Fruit fly (Drosophila melanogaster) whole organism, wandering third instar larva: ENCODE data around the gene CG3568.

Experiments
- CG32264 ChIP-seq: fragments of 200-800 bp; sonication (Bioruptor generic); optimal IDR thresholded peaks from 2 replicates; lab custom pipeline; 2016; ENCODE audit warnings: missing biosample characterization, missing genetic modification characterization
- CG9705 ChIP-seq: fragments of 200-800 bp; sonication (Bioruptor generic); optimal IDR thresholded peaks from 2 replicates; lab custom pipeline; 2018; ENCODE audit warnings: missing biosample characterization, mild to moderate bottlenecking, missing genetic modification characterization
- Dfd ChIP-seq: fragments of >200 bp; optimal IDR thresholded peaks from 2 replicates; lab custom pipeline; 2017; ENCODE audit warnings: missing biosample characterization, missing genetic modification characterization
- Dif ChIP-seq: fragments of 200-275, 200-300 bp; sonication (Bioruptor generic); optimal IDR thresholded peaks from 2 replicates; lab custom pipeline; 2018; ENCODE audit warnings: missing biosample characterization, missing genetic modification characterization; ENCODE audit not compliant: partially characterized antibody
- Hnf4 ChIP-seq: fragments of 200-800 bp; sonication (Bioruptor generic); optimal IDR thresholded peaks from 2 replicates; lab custom pipeline; 2016; ENCODE audit warnings: missing biosample characterization, mild to moderate bottlenecking, missing genetic modification characterization
- Hr83 ChIP-seq: fragments of 200-300 bp; sonication (Bioruptor generic); optimal IDR thresholded peaks from 2 replicates; lab custom pipeline; 2016; ENCODE audit warnings: missing biosample characterization, mild to moderate bottlenecking, missing genetic modification characterization, moderate library complexity; ENCODE audit not compliant: poor library complexity, severe bottlenecking
- Jra ChIP-seq: sonication (Bioruptor generic); optimal IDR thresholded peaks from 2 replicates; lab custom pipeline; 2016; ENCODE audit warnings: missing biosample characterization, missing genetic modification characterization
- Mio ChIP-seq: sonication (Bioruptor generic); optimal IDR thresholded peaks from 2 replicates; lab custom pipeline; 2016; ENCODE audit warnings: missing biosample characterization, missing genetic modification characterization
- Myc ChIP-seq: fragments of >200 bp; optimal IDR thresholded peaks from 2 replicates; lab custom pipeline; 2017
- N ChIP-seq: fragments of >200 bp; optimal IDR thresholded peaks from 2 replicates; lab custom pipeline; 2018; ENCODE audit warnings: missing biosample characterization, missing external identifiers, missing genetic modification characterization
- OdsH ChIP-seq: fragments of 200-800 bp; sonication (Bioruptor generic); optimal IDR thresholded peaks from 2 replicates; lab custom pipeline; 2016; ENCODE audit warnings: missing biosample characterization, mild to moderate bottlenecking, missing genetic modification characterization
- Rel ChIP-seq, 2 experiments: fragments of 200-800 bp; sonication (Bioruptor generic) in 1 of 2; optimal IDR thresholded peaks; 2 replicates in 1 of 2; 3 replicates in 1 of 2; lab custom pipeline; 2016 to 2019; ENCODE audit warnings: mild to moderate bottlenecking in 2 of 2, missing biosample characterization in 2 of 2, missing genetic modification characterization in 2 of 2, moderate library complexity in 1 of 2
- Sp1 ChIP-seq: fragments of 200-800 bp; sonication (Bioruptor generic); optimal IDR thresholded peaks from 3 replicates; lab custom pipeline; 2019; ENCODE audit warnings: missing biosample characterization, mild to moderate bottlenecking, missing genetic modification characterization, moderate library complexity
- Vsx2 ChIP-seq: fragments of 200-300, 225-300 bp; sonication (Bioruptor generic); optimal IDR thresholded peaks from 2 replicates; lab custom pipeline; 2018; ENCODE audit warnings: missing biosample characterization, missing genetic modification characterization; ENCODE audit not compliant: partially characterized antibody
- br ChIP-seq: fragments of 200-800 bp; sonication (Bioruptor generic); optimal IDR thresholded peaks from 2 replicates; lab custom pipeline; 2016; ENCODE audit warnings: missing biosample characterization, missing genetic modification characterization
- dl ChIP-seq, 2 experiments: fragments of 175-275, 200-275 bp in 1 of 2; fragments of 200-275 bp in 1 of 2; sonication (Bioruptor generic); optimal IDR thresholded peaks; lab custom pipeline; 2018; ENCODE audit warnings: mild to moderate bottlenecking in 2 of 2, missing biosample characterization in 2 of 2, missing genetic modification characterization in 2 of 2, moderate library complexity in 2 of 2; ENCODE audit not compliant: partially characterized antibody in 2 of 2, insufficient read depth in 1 of 2
- dmrt93B ChIP-seq: fragments of 200-800 bp; sonication (Bioruptor generic); optimal IDR thresholded peaks from 2 replicates; lab custom pipeline; 2018; ENCODE audit warnings: missing biosample characterization, mild to moderate bottlenecking, missing genetic modification characterization
- dsf ChIP-seq: sonication (Bioruptor generic); optimal IDR thresholded peaks from 2 replicates; lab custom pipeline; 2016; ENCODE audit warnings: missing biosample characterization, missing genetic modification characterization, borderline replicate concordance
- fru ChIP-seq: fragments of 200-800 bp; sonication (Bioruptor generic); optimal IDR thresholded peaks from 3 replicates; lab custom pipeline; 2016; ENCODE audit warnings: missing biosample characterization, mild to moderate bottlenecking, missing genetic modification characterization
- h ChIP-seq: fragments of 200-800 bp; sonication (Bioruptor generic); optimal IDR thresholded peaks from 3 replicates; lab custom pipeline; 2016; ENCODE audit warnings: missing biosample characterization, mild to moderate bottlenecking, missing genetic modification characterization
- jim ChIP-seq: fragments of 175-275, 200-325 bp; sonication (Bioruptor generic); optimal IDR thresholded peaks from 2 replicates; lab custom pipeline; 2016; ENCODE audit warnings: missing biosample characterization, mild to moderate bottlenecking, missing genetic modification characterization
- lola ChIP-seq: fragments of >200 bp; optimal IDR thresholded peaks from 2 replicates; lab custom pipeline; 2017; ENCODE audit warnings: missing biosample characterization, missing genetic modification characterization
- psq ChIP-seq: fragments of 200-800 bp; sonication (Bioruptor generic); optimal IDR thresholded peaks from 3 replicates; lab custom pipeline; 2017; ENCODE audit warnings: missing biosample characterization, mild to moderate bottlenecking, missing genetic modification characterization, moderate library complexity
- rgr ChIP-seq: fragments of 200-800 bp; sonication (Bioruptor generic); optimal IDR thresholded peaks from 3 replicates; lab custom pipeline; 2016; ENCODE audit warnings: missing biosample characterization, mild to moderate bottlenecking, missing genetic modification characterization
- sage ChIP-seq: fragments of 200-800 bp; sonication (Bioruptor generic); optimal IDR thresholded peaks from 2 replicates; lab custom pipeline; 2016; ENCODE audit warnings: missing biosample characterization, mild to moderate bottlenecking, missing genetic modification characterization
- sv ChIP-seq: fragments of 200-800 bp; sonication (Bioruptor generic); optimal IDR thresholded peaks from 3 replicates; lab custom pipeline; 2016; ENCODE audit warnings: missing biosample characterization, missing genetic modification characterization
- usp ChIP-seq: fragments of >200 bp; optimal IDR thresholded peaks from 2 replicates; lab custom pipeline; 2017; ENCODE audit warnings: missing biosample characterization, missing genetic modification characterization

CG3568 gene

dm6 chrX:4508072-4508644 is 34.3 kb upstream of the CG3568 start:
- TF ChIP-seq Dif (GFP tag; lab: Kevin White, UChicago) (peak; percentile 21), dl (GFP tag; optimal IDR thresholded peaks at IDR 0.05; lab: Kevin White, UChicago; ENCODE audit: insufficient read depth in 1 of 2, partially characterized antibody in 2 of 2) (peak; percentile 6 to 41), Myc (no peak)

- TF ChIP-seq OdsH (GFP tag; lab: Kevin White, UChicago), result no peak
- no peak for TF ChIP-seq Dif (GFP tag; lab: Kevin White, UChicago)
- TF ChIP-seq Hnf4, result no peak
- no peak for TF ChIP-seq Dfd (GFP tag; lab: Kevin White, UChicago)
- TF ChIP-seq sv (GFP tag; lab: Kevin White, UChicago), result no peak
- no peak for TF ChIP-seq CG9705 (GFP tag; lab: Kevin White, UChicago)
- no peak for TF ChIP-seq dl (GFP tag; optimal IDR thresholded peaks at IDR 0.05; lab: Kevin White, UChicago; ENCODE audit: insufficient read depth in 1 of 2, partially characterized antibody in 2 of 2)
- TF ChIP-seq Sp1 (GFP tag; lab: Kevin White, UChicago), result no peak
- TF ChIP-seq Jra (GFP tag; lab: Kevin White, UChicago), result no peak
- TF ChIP-seq dmrt93B (GFP tag; lab: Kevin White, UChicago), result no peak
- TF ChIP-seq Mio (GFP tag; lab: Kevin White, UChicago), result no peak
- TF ChIP-seq usp, result no peak
- no peak for TF ChIP-seq Hr83 (GFP tag; lab: Kevin White, UChicago)
- no peak for TF ChIP-seq fru (GFP tag; lab: Kevin White, UChicago)
- no peak for TF ChIP-seq br (GFP tag; lab: Kevin White, UChicago)
These were observed 30.9 kb upstream of the CG3568 start for dm6 chrX:4511575-4511974.

dm6 chrX:4520879-4521278 is 21.6 kb upstream of the CG3568 start:
- no peak for TF ChIP-seq lola
- no peak for TF ChIP-seq dmrt93B (GFP tag; lab: Kevin White, UChicago)
- no peak for TF ChIP-seq psq (GFP tag; lab: Kevin White, UChicago)
- no peak for TF ChIP-seq rgr (GFP tag; lab: Kevin White, UChicago)
- TF ChIP-seq Hr83 (GFP tag; lab: Kevin White, UChicago), result no peak
- no peak for TF ChIP-seq Dfd (GFP tag; lab: Kevin White, UChicago)

dm6 chrX:4526754-4527153 is 15.7 kb upstream of the CG3568 start:
- no peak for TF ChIP-seq jim (GFP tag; lab: Kevin White, UChicago)
- no peak for TF ChIP-seq N
- no peak for TF ChIP-seq psq (GFP tag; lab: Kevin White, UChicago)
- TF ChIP-seq br (GFP tag; lab: Kevin White, UChicago), result no peak
- TF ChIP-seq dsf (GFP tag; lab: Kevin White, UChicago), result no peak
- no peak for TF ChIP-seq Dfd (GFP tag; lab: Kevin White, UChicago)
- TF ChIP-seq Hr83 (GFP tag; lab: Kevin White, UChicago), result no peak
- TF ChIP-seq Dif (GFP tag; lab: Kevin White, UChicago), result no peak

- TF ChIP-seq psq (GFP tag; lab: Kevin White, UChicago), result no peak
- TF ChIP-seq Rel (GFP tag; optimal IDR thresholded peaks at IDR 0.05; lab: Kevin White, UChicago), result no peak
- TF ChIP-seq Rel (tag; optimal IDR thresholded peaks at IDR 0.05; lab: Kevin White, UChicago), result peak; percentile 11
- peak; percentile 1 for TF ChIP-seq sv (GFP tag; lab: Kevin White, UChicago)
- peak; percentile 44 for TF ChIP-seq Myc
These were observed 12.5 kb upstream of the CG3568 start, which contains the start of gene CG3556 for dm6 chrX:4529909-4530308. Gene CG3556 (plus strand): TSS chrX:4530231.

- no peak for TF ChIP-seq h (GFP tag; lab: Kevin White, UChicago)
- no peak for TF ChIP-seq CG9705 (GFP tag; lab: Kevin White, UChicago)
- no peak for TF ChIP-seq sv (GFP tag; lab: Kevin White, UChicago)
- TF ChIP-seq lola, result no peak
- no peak for TF ChIP-seq Rel (GFP tag; optimal IDR thresholded peaks at IDR 0.05; lab: Kevin White, UChicago)
- TF ChIP-seq Rel (tag; optimal IDR thresholded peaks at IDR 0.05; lab: Kevin White, UChicago), result no peak
- no peak for TF ChIP-seq dl (GFP tag; optimal IDR thresholded peaks at IDR 0.05; lab: Kevin White, UChicago; ENCODE audit: insufficient read depth in 1 of 2, partially characterized antibody in 2 of 2)
- no peak for TF ChIP-seq CG32264 (GFP tag; lab: Kevin White, UChicago)
- TF ChIP-seq usp, result no peak
- no peak for TF ChIP-seq Vsx2
- TF ChIP-seq Hr83 (GFP tag; lab: Kevin White, UChicago), result no peak
- TF ChIP-seq sage, result no peak
These were observed 8.4 kb upstream of the CG3568 start for dm6 chrX:4534002-4534401.
